Worm (Caenorhabditis elegans) whole organism, early embryonic: ENCODE measurements around the gene C39D10.1.

Experiments used
- B0310.2 ChIP-seq: sonication (generic microtip); optimal IDR thresholded peaks from 2 replicates; lab custom pipeline; 2016; ENCODE audit warnings: mild to moderate bottlenecking, missing genetic modification characterization, missing compliant biosample characterization
- F13C5.2 ChIP-seq: sonication (generic microtip); optimal IDR thresholded peaks from 2 replicates; lab custom pipeline; 2017; ENCODE audit warnings: mild to moderate bottlenecking, missing genetic modification characterization, inconsistent platforms, missing compliant biosample characterization
- aly-1 ChIP-seq: sonication (generic microtip); optimal IDR thresholded peaks from 2 replicates; lab custom pipeline; 2016; ENCODE audit warnings: missing genetic modification characterization, missing compliant biosample characterization
- ama-1 ChIP-seq: fragments of 150-350 bp; optimal IDR thresholded peaks from 2 replicates; lab custom pipeline; 2014
- ceh-13 ChIP-seq: fragments of 200-800 bp; sonication (Bioruptor generic); optimal IDR thresholded peaks from 2 replicates; lab custom pipeline; 2018; ENCODE audit warnings: mild to moderate bottlenecking, missing genetic modification characterization, missing compliant biosample characterization
- ceh-36 ChIP-seq: sonication (generic microtip); optimal IDR thresholded peaks from 2 replicates; lab custom pipeline; 2016; ENCODE audit warnings: missing genetic modification characterization, inconsistent platforms, missing compliant biosample characterization
- ets-7 ChIP-seq: sonication (generic microtip); optimal IDR thresholded peaks from 2 replicates; lab custom pipeline; 2016; ENCODE audit warnings: missing genotype, missing genetic modification characterization, missing compliant biosample characterization
- flt-1 ChIP-seq: fragments of 200-800 bp; sonication (Bioruptor generic); IDR thresholded peaks from 2 replicates; pipeline ENCODE4 v1.3.6; 2022; ENCODE audit warnings: missing genetic modification characterization, missing compliant biosample characterization
- hmbx-1 ChIP-seq: sonication (generic microtip); optimal IDR thresholded peaks from 2 replicates; lab custom pipeline; 2016; ENCODE audit warnings: mild to moderate bottlenecking, missing genetic modification characterization, missing compliant biosample characterization
- hmg-4 ChIP-seq: fragments of 200-800 bp; sonication (Bioruptor generic); optimal IDR thresholded peaks from 2 replicates; lab custom pipeline; 2018; ENCODE audit warnings: mild to moderate bottlenecking, missing genetic modification characterization, missing compliant biosample characterization
- hnd-1 ChIP-seq: sonication (generic microtip); optimal IDR thresholded peaks from 2 replicates; lab custom pipeline; 2016; ENCODE audit warnings: missing genetic modification characterization, missing compliant biosample characterization
- pes-1 ChIP-seq: fragments of 200-800 bp; sonication (Bioruptor generic); IDR thresholded peaks from 2 replicates; pipeline ENCODE4 v1.3.6; 2022; ENCODE audit warnings: missing genetic modification reagents, missing genetic modification characterization, missing compliant biosample characterization
- scrt-1 ChIP-seq: fragments of 200-800 bp; sonication (Bioruptor generic); IDR thresholded peaks from 2 replicates; pipeline ENCODE4 v1.3.6; 2022; ENCODE audit warnings: missing genetic modification characterization, missing compliant biosample characterization
- sea-1 ChIP-seq: fragments of 200-800 bp; sonication (Bioruptor generic); conservative IDR thresholded peaks from 2 replicates; pipeline ENCODE4 v1.3.6; 2022; ENCODE audit warnings: missing genetic modification characterization, missing compliant biosample characterization
- tbx-11 ChIP-seq: fragments of 200-800 bp; sonication (Bioruptor generic); IDR thresholded peaks from 2 replicates; pipeline ENCODE4 v1.3.6; 2022; ENCODE audit warnings: missing genetic modification characterization, missing compliant biosample characterization
- tbx-37 ChIP-seq: fragments of 200-800 bp; sonication (Bioruptor generic); conservative IDR thresholded peaks from 2 replicates; pipeline ENCODE4 v1.3.6; 2022; ENCODE audit warnings: missing genetic modification reagents, missing genetic modification characterization, missing compliant biosample characterization
- tra-4 ChIP-seq: sonication (generic microtip); optimal IDR thresholded peaks from 2 replicates; lab custom pipeline; 2017; ENCODE audit warnings: missing genetic modification characterization, missing compliant biosample characterization

Gene C39D10.1

ce11 chrX:7913830-7914229, 7.1 kb downstream of the C39D10.1 start, which contains the start of gene C39D10.7:
Gene C39D10.7, minus strand, starts transcription at chrX:7913930.
- no peak for TF ChIP-seq aly-1 (tag; lab: Kevin White, UChicago)
- no peak for TF ChIP-seq flt-1 (GFP tag; lab: Robert Waterston, UW)
- no peak for TF ChIP-seq hnd-1
- TF ChIP-seq hmbx-1 (tag; lab: Kevin White, UChicago), result no peak
- no peak for TF ChIP-seq tra-4 (tag; lab: Kevin White, UChicago)
- TF ChIP-seq F13C5.2, result no peak
- TF ChIP-seq B0310.2 (tag; lab: Kevin White, UChicago), result no peak
- no peak for TF ChIP-seq pes-1 (GFP tag; lab: Robert Waterston, UW)
- TF ChIP-seq tbx-37 (GFP tag; lab: Robert Waterston, UW), result no peak
- TF ChIP-seq sea-1 (GFP tag; lab: Robert Waterston, UW), result no peak
- TF ChIP-seq ceh-36, result no peak

ce11 chrX:7915616-7916015, 8.9 kb downstream of the C39D10.1 start:
- no peak for TF ChIP-seq B0310.2 (tag; lab: Kevin White, UChicago)
- TF ChIP-seq ceh-13, result no peak
- TF ChIP-seq aly-1 (tag; lab: Kevin White, UChicago), result no peak

- no peak for TF ChIP-seq ets-7 (tag; lab: Kevin White, UChicago)
- TF ChIP-seq hmg-4 (GFP tag; lab: Kevin White, UChicago), result no peak
- TF ChIP-seq ama-1 (lab: Kevin White, UChicago), result no peak
- TF ChIP-seq hnd-1, result no peak
- TF ChIP-seq tra-4 (tag; lab: Kevin White, UChicago), result no peak
- TF ChIP-seq tbx-11 (GFP tag; lab: Robert Waterston, UW), result no peak
- TF ChIP-seq pes-1 (GFP tag; lab: Robert Waterston, UW), result no peak
- no peak for TF ChIP-seq sea-1 (GFP tag; lab: Robert Waterston, UW)
- no peak for TF ChIP-seq tbx-37 (GFP tag; lab: Robert Waterston, UW)
- TF ChIP-seq scrt-1 (GFP tag; lab: Robert Waterston, UW), result no peak
- no peak for TF ChIP-seq aly-1 (tag; lab: Kevin White, UChicago)
- no peak for TF ChIP-seq ceh-13
- no peak for TF ChIP-seq ceh-36
- no peak for TF ChIP-seq flt-1 (GFP tag; lab: Robert Waterston, UW)
Measured at ce11 chrX:7916076-7916475, 9.3 kb downstream of the C39D10.1 start.

DNA sequence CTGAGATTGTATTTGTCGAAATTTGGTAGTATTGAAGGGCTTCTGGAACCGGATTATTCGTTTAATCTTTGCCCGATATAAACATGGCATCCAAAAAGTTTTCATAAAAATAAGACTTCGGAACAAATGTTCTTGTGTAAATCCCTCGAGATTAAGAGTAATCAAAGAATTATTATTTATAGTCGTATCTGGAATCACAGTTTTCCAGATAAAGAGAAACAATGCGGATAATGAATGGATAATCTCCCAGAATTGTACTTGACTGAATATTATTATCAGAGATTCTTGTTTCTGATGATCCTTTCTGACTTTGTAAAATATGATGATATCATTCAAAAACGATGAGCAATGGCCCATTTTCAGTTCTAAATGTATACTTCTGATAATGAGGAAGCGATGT, 14.4 kb downstream of the C39D10.1 start:
- TF ChIP-seq flt-1 (GFP tag; lab: Robert Waterston, UW) (no peak), hmg-4 (GFP tag; lab: Kevin White, UChicago) (no peak), ama-1 (lab: Kevin White, UChicago) (no peak), ceh-13 (no peak), ets-7 (tag; lab: Kevin White, UChicago) (no peak), F13C5.2 (no peak), ceh-36 (no peak), hnd-1 (no peak), scrt-1 (GFP tag; lab: Robert Waterston, UW) (no peak), pes-1 (GFP tag; lab: Robert Waterston, UW) (no peak), B0310.2 (tag; lab: Kevin White, UChicago) (no peak), tra-4 (tag; lab: Kevin White, UChicago) (no peak), hmbx-1 (tag; lab: Kevin White, UChicago) (no peak), tbx-37 (GFP tag; lab: Robert Waterston, UW) (no peak), sea-1 (GFP tag; lab: Robert Waterston, UW) (no peak), aly-1 (tag; lab: Kevin White, UChicago) (no peak), tbx-11 (GFP tag; lab: Robert Waterston, UW) (no peak)

DNA sequence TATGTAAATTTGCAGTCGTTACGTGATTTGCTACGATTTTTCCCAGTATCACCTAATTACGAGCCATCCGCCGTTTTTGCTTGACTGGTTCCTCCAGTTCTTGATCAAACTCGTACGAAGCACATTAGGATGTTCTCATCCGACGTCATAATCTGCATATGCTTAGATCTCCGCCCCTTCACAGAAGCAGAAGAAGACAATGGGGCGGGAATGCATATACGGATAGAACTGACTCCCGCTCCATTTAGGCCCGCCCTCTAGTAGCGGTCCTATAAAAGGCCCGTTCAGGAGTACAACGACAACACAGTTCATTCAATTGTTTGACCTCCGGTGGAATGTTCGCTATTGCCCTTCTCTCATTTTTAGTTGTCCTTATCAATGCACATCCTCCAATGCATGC, 18.4 kb downstream of the C39D10.1 start, which contains the start of gene zig-4:
TSS of gene zig-4 (plus strand) at position 301 of the 400 bp plus-strand sequence.
- TF ChIP-seq ama-1 (lab: Kevin White, UChicago) (no peak), ceh-13 (no peak), tra-4 (tag; lab: Kevin White, UChicago) (no peak), scrt-1 (GFP tag; lab: Robert Waterston, UW) (no peak), B0310.2 (tag; lab: Kevin White, UChicago) (no peak), hnd-1 (no peak), aly-1 (tag; lab: Kevin White, UChicago) (no peak), tbx-11 (GFP tag; lab: Robert Waterston, UW) (no peak)

DNA sequence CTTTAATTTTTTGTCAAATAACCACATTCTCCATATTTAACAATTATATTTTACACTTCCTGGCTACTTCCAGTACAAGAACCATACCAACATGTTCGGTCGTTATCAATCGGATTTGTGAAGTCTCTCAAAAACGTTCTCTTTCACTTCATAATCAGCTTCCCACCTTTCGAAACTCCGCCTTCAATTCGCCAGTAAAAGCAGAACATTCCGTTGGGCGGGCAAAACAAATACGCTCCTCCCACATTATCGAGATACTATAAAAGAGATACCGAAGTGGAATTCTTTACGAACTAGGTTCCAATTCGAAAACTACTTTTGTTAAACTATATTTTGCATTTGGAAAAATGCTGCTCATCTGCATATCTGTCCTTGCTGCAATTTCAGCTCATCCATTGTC, 23.7 kb downstream of the C39D10.1 start, which contains the start of gene zig-3:
TSS of gene zig-3 (plus strand) at position 301 of the 400 bp plus-strand sequence.
- TF ChIP-seq F13C5.2 (no peak), aly-1 (tag; lab: Kevin White, UChicago) (no peak), sea-1 (GFP tag; lab: Robert Waterston, UW) (no peak), tbx-11 (GFP tag; lab: Robert Waterston, UW) (no peak), tra-4 (tag; lab: Kevin White, UChicago) (no peak), B0310.2 (tag; lab: Kevin White, UChicago) (no peak), tbx-37 (GFP tag; lab: Robert Waterston, UW) (no peak)

- TF ChIP-seq scrt-1 (GFP tag; lab: Robert Waterston, UW) (no peak), F13C5.2 (no peak), flt-1 (GFP tag; lab: Robert Waterston, UW) (no peak), hmbx-1 (tag; lab: Kevin White, UChicago) (no peak), tra-4 (tag; lab: Kevin White, UChicago) (no peak), tbx-11 (GFP tag; lab: Robert Waterston, UW) (no peak)
Measured at ce11 chrX:7932453-7932852, 25.7 kb downstream of the C39D10.1 start.

- no peak for TF ChIP-seq flt-1 (GFP tag; lab: Robert Waterston, UW)
- TF ChIP-seq sea-1 (GFP tag; lab: Robert Waterston, UW), result no peak
- no peak for TF ChIP-seq tbx-37 (GFP tag; lab: Robert Waterston, UW)
- TF ChIP-seq B0310.2 (tag; lab: Kevin White, UChicago), result no peak
- no peak for TF ChIP-seq hmg-4 (GFP tag; lab: Kevin White, UChicago)
- no peak for TF ChIP-seq hnd-1
- no peak for TF ChIP-seq pes-1 (GFP tag; lab: Robert Waterston, UW)
- no peak for TF ChIP-seq scrt-1 (GFP tag; lab: Robert Waterston, UW)
- TF ChIP-seq tra-4 (tag; lab: Kevin White, UChicago), result no peak
- TF ChIP-seq F13C5.2, result no peak
- no peak for TF ChIP-seq hmbx-1 (tag; lab: Kevin White, UChicago)
- no peak for TF ChIP-seq tbx-11 (GFP tag; lab: Robert Waterston, UW)
Measured at ce11 chrX:7942675-7943074, 35.9 kb downstream of the C39D10.1 start.
